Fruit fly (Drosophila melanogaster): ENCODE results near the gene Rh7.

The Rh7 gene

dm6 chr3L:12136630-12137029, 38.7 kb downstream of the Rh7 start, which contains the start of the genes CG5645 and Atg12 (continued):
- no peak for TF ChIP-seq Gug (GFP tag; IDR thresholded peaks at IDR 0.05)
- peak; percentile 68 for TF ChIP-seq CG3032 (tag; optimal IDR thresholded peaks at IDR 0.05)
- TF ChIP-seq CG34406 (GFP tag; optimal IDR thresholded peaks at IDR 0.05): peak; percentile 16
- TF ChIP-seq fd85E (GFP tag; optimal IDR thresholded peaks at IDR 0.05): peak; percentile 38
- no peak for TF ChIP-seq CG1621 (tag; optimal IDR thresholded peaks at IDR 0.05)
- TF ChIP-seq Ets21C (GFP tag; optimal IDR thresholded peaks at IDR 0.05): peak; percentile 46
- TF ChIP-seq pdm3 (GFP tag; optimal IDR thresholded peaks at IDR 0.05): peak; percentile 63
- TF ChIP-seq CG4318 (GFP tag; optimal IDR thresholded peaks at IDR 0.05): no peak
- peak; percentile 69 for TF ChIP-seq CG10669 (GFP tag; optimal IDR thresholded peaks at IDR 0.05)
- peak; percentile 65 for TF ChIP-seq Hr4 (GFP tag; optimal IDR thresholded peaks at IDR 0.05)
- TF ChIP-seq CG3919 (GFP tag; optimal IDR thresholded peaks at IDR 0.05): peak; percentile 72
- TF ChIP-seq acj6 (GFP tag; optimal IDR thresholded peaks at IDR 0.05): peak; percentile 56
- peak; percentile 61 for TF ChIP-seq lz (GFP tag; optimal IDR thresholded peaks at IDR 0.05)
- peak; percentile 74 for TF ChIP-seq svp (GFP tag)
- TF ChIP-seq CG8319 (GFP tag; optimal IDR thresholded peaks at IDR 0.05): peak; percentile 14
- peak; percentile 80 for TF ChIP-seq esn (GFP tag; optimal IDR thresholded peaks at IDR 0.05)
- TF ChIP-seq Eip93F (GFP tag; optimal IDR thresholded peaks at IDR 0.05): peak; percentile 18
- TF ChIP-seq cyc (GFP tag; optimal IDR thresholded peaks at IDR 0.05): peak; percentile 72
- TF ChIP-seq achi (GFP tag; optimal IDR thresholded peaks at IDR 0.05): peak; percentile 54
- TF ChIP-seq CG6276 (GFP tag; optimal IDR thresholded peaks at IDR 0.05): no peak
- TF ChIP-seq Hr38 (GFP tag; optimal IDR thresholded peaks at IDR 0.05): no peak
- peak; percentile 43 for TF ChIP-seq Sox14 (GFP tag; optimal IDR thresholded peaks at IDR 0.05)
- peak; percentile 52 for TF ChIP-seq CG6792 (GFP tag; optimal IDR thresholded peaks at IDR 0.05)
- peak; percentile 52 for TF ChIP-seq Ets96B (tag; optimal IDR thresholded peaks at IDR 0.05)
- TF ChIP-seq Smox (GFP tag; optimal IDR thresholded peaks at IDR 0.05): no peak
- peak; percentile 42 for TF ChIP-seq CG7368 (GFP tag; optimal IDR thresholded peaks at IDR 0.05)

- peak; percentile 62 for TF ChIP-seq CG6808 (GFP tag; optimal IDR thresholded peaks at IDR 0.05)
- TF ChIP-seq CG8319 (GFP tag; optimal IDR thresholded peaks at IDR 0.05): peak; percentile 55
- peak; percentile 80 for TF ChIP-seq CG3032 (tag; optimal IDR thresholded peaks at IDR 0.05)
- peak; percentile 55 for TF ChIP-seq CG31627 (GFP tag; optimal IDR thresholded peaks at IDR 0.05)
- TF ChIP-seq dac (GFP tag; optimal IDR thresholded peaks at IDR 0.05): peak; percentile 21
- peak; percentile 92 for TF ChIP-seq CG15336 (GFP tag; IDR thresholded peaks at IDR 0.05)
- no peak for TF ChIP-seq Hr38 (GFP tag; optimal IDR thresholded peaks at IDR 0.05)
- TF ChIP-seq lz (GFP tag; optimal IDR thresholded peaks at IDR 0.05): peak; percentile 65
- peak; percentile 33 for TF ChIP-seq Ets21C (GFP tag; optimal IDR thresholded peaks at IDR 0.05)
- TF ChIP-seq CG6854 (GFP tag; optimal IDR thresholded peaks at IDR 0.05): peak; percentile 46
- TF ChIP-seq CG8119 (GFP tag; IDR thresholded peaks at IDR 0.05): peak; percentile 86
- TF ChIP-seq CG34406 (GFP tag; optimal IDR thresholded peaks at IDR 0.05): peak; percentile 87
- TF ChIP-seq CG11762 (GFP tag; optimal IDR thresholded peaks at IDR 0.05; ENCODE audit: insufficient read depth): peak; percentile 66
- TF ChIP-seq ss (GFP tag; optimal IDR thresholded peaks at IDR 0.05): peak in 1 of 2 experiments; percentile 51
- TF ChIP-seq acj6 (GFP tag; optimal IDR thresholded peaks at IDR 0.05): peak; percentile 74
- TF ChIP-seq Smox (GFP tag; optimal IDR thresholded peaks at IDR 0.05): no peak
- TF ChIP-seq Gug (GFP tag; IDR thresholded peaks at IDR 0.05): peak; percentile 82
- TF ChIP-seq eg (GFP tag; IDR thresholded peaks at IDR 0.05): peak; percentile 93
- peak; percentile 58 for TF ChIP-seq CG4318 (GFP tag; optimal IDR thresholded peaks at IDR 0.05)
- peak; percentile 29 for TF ChIP-seq CG16779 (tag; optimal IDR thresholded peaks at IDR 0.05)
- TF ChIP-seq CG6276 (GFP tag; optimal IDR thresholded peaks at IDR 0.05): peak; percentile 69
- peak; percentile 82 for TF ChIP-seq CG3919 (GFP tag; optimal IDR thresholded peaks at IDR 0.05)
- TF ChIP-seq Sox14 (GFP tag; optimal IDR thresholded peaks at IDR 0.05): peak; percentile 94
- TF ChIP-seq CG7368 (GFP tag; optimal IDR thresholded peaks at IDR 0.05): peak; percentile 64
- no peak for TF ChIP-seq vri (GFP tag; optimal IDR thresholded peaks at IDR 0.05)
- peak; percentile 48 for TF ChIP-seq dsx (GFP tag; optimal IDR thresholded peaks at IDR 0.05; ENCODE audit: poor library complexity, severe bottlenecking)
- TF ChIP-seq fd59A (GFP tag; optimal IDR thresholded peaks at IDR 0.05): peak; percentile 53
- peak; percentile 51 for TF ChIP-seq CG11294 (GFP tag; IDR thresholded peaks at IDR 0.05)
- TF ChIP-seq Hr4 (GFP tag; optimal IDR thresholded peaks at IDR 0.05): no peak
- peak; percentile 84 for TF ChIP-seq svp (GFP tag)
- peak; percentile 73 for TF ChIP-seq net (GFP tag; optimal IDR thresholded peaks at IDR 0.05)
- TF ChIP-seq CG10669 (GFP tag; optimal IDR thresholded peaks at IDR 0.05): peak; percentile 69
- peak; percentile 67 for TF ChIP-seq cyc (GFP tag; optimal IDR thresholded peaks at IDR 0.05)
- peak; percentile 63 for TF ChIP-seq spab (GFP tag; optimal IDR thresholded peaks at IDR 0.05)
- TF ChIP-seq pdm3 (GFP tag; optimal IDR thresholded peaks at IDR 0.05): no peak
- TF ChIP-seq topi (GFP tag; optimal IDR thresholded peaks at IDR 0.05): peak; percentile 56
- peak; percentile 79 for TF ChIP-seq CG32006 (GFP tag; optimal IDR thresholded peaks at IDR 0.05)
- no peak for TF ChIP-seq Eip75B (GFP tag; optimal IDR thresholded peaks at IDR 0.05)
- peak; percentile 84 for TF ChIP-seq Ets96B (tag; optimal IDR thresholded peaks at IDR 0.05)
- peak; percentile 49 for TF ChIP-seq CG11902 (GFP tag; optimal IDR thresholded peaks at IDR 0.05)
- TF ChIP-seq Eip93F (GFP tag; optimal IDR thresholded peaks at IDR 0.05): no peak
Observed at dm6 chr3L:12131918-12132317, 43.4 kb downstream of the Rh7 start, which contains the start of gene DEF8. Gene DEF8 (plus strand): TSS chr3L:12132146.
